Worm (Caenorhabditis elegans) whole organism, young adult: ENCODE data around the gene smf-2.
A peak's percentile ranks its signal among the peaks of the same experiment; 100 is the strongest.

ENCODE experiments used
- C06A6.2 ChIP-seq: fragments of 200-800 bp; sonication (Bioruptor generic); conservative IDR thresholded peaks from 2 replicates; pipeline ENCODE4 v1.3.6; 2022; ENCODE audit warnings: missing genetic modification characterization, missing compliant biosample characterization
- D2030.7 ChIP-seq: fragments of 200-800 bp; sonication (Bioruptor generic); IDR thresholded peaks from 2 replicates; pipeline ENCODE4 v1.3.6; 2022; ENCODE audit warnings: missing genetic modification reagents, missing genetic modification characterization, missing compliant biosample characterization
- F37B4.10 ChIP-seq: fragments of 200-800 bp; sonication (Bioruptor generic); IDR thresholded peaks from 2 replicates; pipeline ENCODE4 v1.3.6; 2022; ENCODE audit warnings: missing genetic modification characterization, missing compliant biosample characterization
- F52B5.7 ChIP-seq: sonication (generic microtip); optimal IDR thresholded peaks from 2 replicates; lab custom pipeline; 2016; ENCODE audit warnings: mild to moderate bottlenecking, missing genetic modification characterization, missing compliant biosample characterization
- K11D2.4 ChIP-seq: fragments of 200-800 bp; sonication (Bioruptor generic); IDR thresholded peaks from 2 replicates; pipeline ENCODE4 v1.3.6; 2022; ENCODE audit warnings: missing genetic modification reagents, missing genetic modification characterization, missing compliant biosample characterization
- T26A5.8 ChIP-seq: sonication (generic microtip); optimal IDR thresholded peaks from 2 replicates; lab custom pipeline; 2016; ENCODE audit warnings: missing genetic modification characterization, missing compliant biosample characterization
- Y56A3A.18 ChIP-seq: fragments of 200-800 bp; sonication (Bioruptor generic); IDR thresholded peaks from 2 replicates; pipeline ENCODE4 v1.3.6; 2022; ENCODE audit warnings: missing genetic modification reagents, missing genetic modification characterization, missing compliant biosample characterization
- ama-1 ChIP-seq, 3 experiments: fragments of 150-350 bp in 1 of 3; sonication (generic microtip) in 2 of 3; optimal IDR thresholded peaks; 2 replicates each; lab custom pipeline; 2014 to 2018; ENCODE audit warnings: missing biosample characterization in 2 of 3, missing genetic modification characterization in 2 of 3, missing genetic modification reagents in 2 of 3
- aptf-3 ChIP-seq: fragments of 200-800 bp; sonication (Bioruptor generic); IDR thresholded peaks from 2 replicates; pipeline ENCODE4 v1.3.6; 2022; ENCODE audit warnings: missing genetic modification characterization, missing compliant biosample characterization
- athp-1 ChIP-seq: sonication (generic microtip); optimal IDR thresholded peaks from 2 replicates; lab custom pipeline; 2017; ENCODE audit warnings: mild to moderate bottlenecking, missing genetic modification characterization, missing compliant biosample characterization
- attf-6 ChIP-seq: fragments of 200-800 bp; sonication (Bioruptor generic); IDR thresholded peaks from 2 replicates; pipeline ENCODE4 v1.3.6; 2022; ENCODE audit warnings: missing genetic modification reagents, missing genetic modification characterization, missing compliant biosample characterization
- bed-1 ChIP-seq: fragments of 200-800 bp; sonication (Bioruptor generic); IDR thresholded peaks from 2 replicates; pipeline ENCODE4 v1.3.6; 2022; ENCODE audit warnings: missing genetic modification reagents, missing genetic modification characterization, missing compliant biosample characterization
- cebp-1 ChIP-seq, 2 experiments: fragments of 200-800 bp in 1 of 2; sonication (Bioruptor generic) in 1 of 2; sonication (generic microtip) in 1 of 2; IDR thresholded peaks in 1 of 2; optimal IDR thresholded peaks in 1 of 2; 2 replicates each; pipeline versions ENCODE4 v1.3.6 to Lab custom; 2017 to 2022; ENCODE audit warnings: missing compliant biosample characterization in 2 of 2, missing genetic modification characterization in 2 of 2, mild to moderate bottlenecking in 1 of 2, missing genetic modification reagents in 1 of 2, moderate library complexity in 1 of 2
- cebp-2 ChIP-seq: fragments of 200-800 bp; sonication (Bioruptor generic); IDR thresholded peaks from 2 replicates; pipeline ENCODE4 v1.3.6; 2022; ENCODE audit warnings: missing genetic modification characterization, missing compliant biosample characterization
- ceh-27 ChIP-seq: fragments of 200-800 bp; sonication (Bioruptor generic); optimal IDR thresholded peaks from 2 replicates; lab custom pipeline; 2018; ENCODE audit warnings: mild to moderate bottlenecking, missing genetic modification characterization, moderate library complexity, missing compliant biosample characterization
- ceh-58 ChIP-seq: fragments of 200-800 bp; sonication (Bioruptor generic); IDR thresholded peaks from 2 replicates; pipeline ENCODE4 v1.3.6; 2022; ENCODE audit warnings: missing genetic modification characterization, missing compliant biosample characterization
- ceh-91 ChIP-seq: fragments of 200-800 bp; sonication (Bioruptor generic); IDR thresholded peaks from 2 replicates; pipeline ENCODE4 v1.3.6; 2022; ENCODE audit warnings: missing genetic modification reagents, missing genetic modification characterization, missing compliant biosample characterization
- egl-44 ChIP-seq: fragments of 200-800 bp; sonication (Bioruptor generic); IDR thresholded peaks from 2 replicates; pipeline ENCODE4 v1.3.6; 2022; ENCODE audit warnings: missing genetic modification reagents, missing genetic modification characterization, missing compliant biosample characterization
- ekl-4 ChIP-seq: fragments of 200-800 bp; sonication (Bioruptor generic); IDR thresholded peaks from 2 replicates; pipeline ENCODE4 v1.3.6; 2022; ENCODE audit warnings: missing genetic modification reagents, missing genetic modification characterization, missing compliant biosample characterization
- hsf-1 ChIP-seq: fragments of 200-800 bp; sonication (Bioruptor generic); IDR thresholded peaks from 2 replicates; pipeline ENCODE4 v1.3.6; 2022; ENCODE audit warnings: missing genetic modification reagents, missing genetic modification characterization, missing compliant biosample characterization
- lag-1 ChIP-seq: fragments of 200-800 bp; sonication (Bioruptor generic); IDR thresholded peaks from 2 replicates; pipeline ENCODE4 v1.3.6; 2022; ENCODE audit warnings: missing genetic modification reagents, missing genetic modification characterization, missing compliant biosample characterization
- let-526 ChIP-seq: fragments of 200-800 bp; sonication (Bioruptor generic); IDR thresholded peaks from 2 replicates; pipeline ENCODE4 v1.3.6; 2022; ENCODE audit warnings: missing genetic modification reagents, missing genetic modification characterization, missing compliant biosample characterization
- lin-35 ChIP-seq, 3 experiments: fragments of 150-350 bp in 2 of 3; sonication (generic microtip) in 1 of 3; optimal IDR thresholded peaks; 2 replicates each; lab custom pipeline; 2014 to 2018; ENCODE audit warnings: missing biosample characterization in 3 of 3, missing genetic modification characterization in 3 of 3, missing genetic modification reagents in 3 of 3
- lsl-1 ChIP-seq: fragments of 200-800 bp; sonication (Bioruptor generic); optimal IDR thresholded peaks from 2 replicates; lab custom pipeline; 2018; ENCODE audit warnings: mild to moderate bottlenecking, missing genetic modification characterization, moderate library complexity, missing compliant biosample characterization
- mcd-1 ChIP-seq: fragments of 200-800 bp; sonication (Bioruptor generic); IDR thresholded peaks from 2 replicates; pipeline ENCODE4 v1.3.6; 2022; ENCODE audit warnings: missing genetic modification reagents, missing genetic modification characterization, missing compliant biosample characterization
- nfya-1 ChIP-seq: sonication (generic microtip); optimal IDR thresholded peaks from 2 replicates; lab custom pipeline; 2017; ENCODE audit warnings: antibody characterized with exemption, missing compliant biosample characterization, missing genetic modification characterization, borderline replicate concordance; ENCODE audit not compliant: insufficient read depth
- nhr-179 ChIP-seq: sonication (generic microtip); optimal IDR thresholded peaks from 2 replicates; lab custom pipeline; 2016; ENCODE audit warnings: mild to moderate bottlenecking, missing genetic modification characterization, missing compliant biosample characterization
- nhr-80 ChIP-seq: sonication (generic microtip); optimal IDR thresholded peaks from 2 replicates; lab custom pipeline; 2016; ENCODE audit warnings: missing genetic modification characterization, missing compliant biosample characterization
- rcor-1 ChIP-seq: fragments of 200-800 bp; sonication (Bioruptor generic); IDR thresholded peaks from 2 replicates; pipeline ENCODE4 v1.3.6; 2022; ENCODE audit warnings: missing genetic modification reagents, missing genetic modification characterization, missing compliant biosample characterization
- repo-1 ChIP-seq: sonication (generic microtip); optimal IDR thresholded peaks from 2 replicates; lab custom pipeline; 2017; ENCODE audit warnings: mild to moderate bottlenecking, missing genetic modification characterization, missing compliant biosample characterization
- snpc-1.1 ChIP-seq: sonication (generic microtip); optimal IDR thresholded peaks from 2 replicates; lab custom pipeline; 2017; ENCODE audit warnings: missing genetic modification characterization, mild to moderate bottlenecking, missing compliant biosample characterization, antibody characterized with exemption, moderate library complexity, missing genotype, missing genetic modification reagents; ENCODE audit not compliant: insufficient read depth
- snpc-4 ChIP-seq, 5 experiments: fragments of 150-350 bp in 1 of 5; sonication (generic microtip) in 4 of 5; optimal IDR thresholded peaks; 2 replicates each; lab custom pipeline; 2014 to 2018; ENCODE audit warnings: missing genetic modification characterization in 5 of 5, missing biosample characterization in 3 of 5, antibody characterized with exemption in 2 of 5, mild to moderate bottlenecking in 2 of 5, missing compliant biosample characterization in 2 of 5, missing genotype in 2 of 5, moderate library complexity in 2 of 5, missing genetic modification reagents in 1 of 5
- somi-1 ChIP-seq: fragments of 200-800 bp; sonication (Bioruptor generic); optimal IDR thresholded peaks from 2 replicates; lab custom pipeline; 2018; ENCODE audit warnings: mild to moderate bottlenecking, missing genetic modification characterization, missing compliant biosample characterization
- sptf-2 ChIP-seq: fragments of 200-800 bp; sonication (Bioruptor generic); optimal IDR thresholded peaks from 2 replicates; lab custom pipeline; 2018; ENCODE audit warnings: mild to moderate bottlenecking, missing genetic modification characterization, missing compliant biosample characterization
- zfh-2 ChIP-seq: fragments of 200-800 bp; sonication (Bioruptor generic); conservative IDR thresholded peaks from 2 replicates; pipeline ENCODE4 v1.3.6; 2022; ENCODE audit warnings: missing genetic modification reagents, missing genetic modification characterization, missing compliant biosample characterization
- zim-3 ChIP-seq: sonication (generic microtip); optimal IDR thresholded peaks from 2 replicates; lab custom pipeline; 2017; ENCODE audit warnings: mild to moderate bottlenecking, missing genetic modification characterization, moderate library complexity, missing compliant biosample characterization

smf-2 gene

DNA sequence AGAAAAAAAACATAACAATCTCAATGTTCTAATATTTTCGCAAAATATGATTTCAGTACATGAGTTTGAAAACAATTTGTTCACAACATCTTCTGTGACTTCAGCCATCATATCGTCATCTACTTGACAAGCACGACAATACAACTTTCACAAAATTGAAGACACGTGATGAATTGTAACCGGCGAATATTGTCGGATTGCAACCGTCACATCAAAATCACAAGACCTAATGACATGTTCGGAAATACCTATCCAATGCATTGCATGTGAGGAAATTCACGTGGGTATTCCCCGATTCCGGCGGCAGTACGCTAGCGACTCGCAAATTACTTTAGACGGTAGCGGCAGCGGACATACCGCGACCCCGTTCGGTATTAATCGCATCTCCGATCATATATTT lies 23.0 kb upstream of the smf-2 start (continued):
- peak; percentile 16; the same call in 1 of the 2 replicates for TF ChIP-seq ekl-4 (GFP tag; lab: Robert Waterston, UW)
- no peak for TF ChIP-seq nhr-179 (tag; lab: Kevin White, UChicago)
- no peak for TF ChIP-seq zfh-2 (GFP tag; lab: Robert Waterston, UW)
- 0 out of 2 replicates have a peak, but pooled peaks have one; percentile 4 for TF ChIP-seq let-526 (GFP tag; lab: Robert Waterston, UW)
- TF ChIP-seq sptf-2 (GFP tag; lab: Kevin White, UChicago), result no peak

DNA sequence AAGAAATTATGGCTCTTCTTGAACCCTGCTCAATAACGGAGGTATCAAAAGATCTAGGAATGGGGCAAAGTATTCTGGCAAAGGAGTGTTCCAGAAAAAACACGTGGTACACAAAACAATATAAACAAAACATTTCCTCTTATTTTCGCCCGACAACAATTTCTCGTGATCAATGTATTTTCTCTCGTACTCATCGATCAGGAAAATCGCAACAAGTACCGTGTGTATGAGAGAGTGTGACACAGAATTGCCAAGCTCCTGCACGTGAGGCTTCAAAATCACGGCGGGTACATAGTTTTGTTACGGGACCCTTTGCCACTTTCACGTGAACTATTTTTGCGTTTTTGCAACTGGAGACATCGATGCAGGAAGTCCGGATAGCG lies 22.5 kb upstream of the smf-2 start:
- TF ChIP-seq egl-44 (GFP tag; lab: Robert Waterston, UW), result 0 out of 2 replicates have a peak, but pooled peaks have one; percentile 31
- peak; percentile 36 for TF ChIP-seq somi-1 (GFP tag; lab: Kevin White, UChicago)
- TF ChIP-seq ceh-58 (GFP tag; lab: Robert Waterston, UW), result no peak
- TF ChIP-seq hsf-1 (GFP tag; lab: Robert Waterston, UW), result peak; percentile 34; the same call in 1 of the 2 replicates
- peak; percentile 52; the same call in 1 of the 2 replicates for TF ChIP-seq C06A6.2 (GFP tag; lab: Robert Waterston, UW)
- peak; percentile 56; the same call in 1 of the 2 replicates for TF ChIP-seq let-526 (GFP tag; lab: Robert Waterston, UW)
- no peak for TF ChIP-seq T26A5.8 (tag; lab: Kevin White, UChicago)

- TF ChIP-seq lin-35 (GFP tag; optimal IDR thresholded peaks at IDR 0.05; lab: Kevin White, UChicago) (peak in 1 of 3 experiments; percentile 8), snpc-1.1 (tag; lab: Kevin White, UChicago) (no peak), ceh-27 (peak; percentile 24), zfh-2 (GFP tag; lab: Robert Waterston, UW) (peak; percentile 23), F52B5.7 (tag; lab: Kevin White, UChicago) (no peak), ama-1 (optimal IDR thresholded peaks at IDR 0.05; lab: Kevin White, UChicago) (no peak), ama-1 (GFP tag; optimal IDR thresholded peaks at IDR 0.05; lab: Kevin White, UChicago) (peak in 1 of 2 experiments; percentile 24)
These were observed 21.9 kb upstream of the smf-2 start for ce11 chrX:6740282-6740982.

ce11 chrX:6739034-6740008 lies 20.8 kb upstream of the smf-2 start:
- no peak for TF ChIP-seq athp-1
- TF ChIP-seq repo-1 (tag; lab: Kevin White, UChicago), result peak; percentile 5
- no peak for TF ChIP-seq lag-1 (GFP tag; lab: Robert Waterston, UW)
- TF ChIP-seq cebp-1 (GFP tag; IDR thresholded peaks at IDR 0.05; lab: Robert Waterston, UW), result no peak
- peak; percentile 31 for TF ChIP-seq cebp-1 (tag; optimal IDR thresholded peaks at IDR 0.05; lab: Kevin White, UChicago)
- TF ChIP-seq Y56A3A.18 (GFP tag; lab: Robert Waterston, UW), result no peak
- no peak for TF ChIP-seq attf-6 (GFP tag; lab: Robert Waterston, UW)
- 0 out of 2 replicates have a peak, but pooled peaks have one; percentile 51 for TF ChIP-seq F37B4.10 (GFP tag; lab: Robert Waterston, UW)
- no peak for TF ChIP-seq rcor-1
- no peak for TF ChIP-seq egl-44 (GFP tag; lab: Robert Waterston, UW)
- TF ChIP-seq aptf-3 (GFP tag; lab: Robert Waterston, UW), result no peak
- TF ChIP-seq zfh-2 (GFP tag; lab: Robert Waterston, UW), result no peak
- no peak for TF ChIP-seq T26A5.8 (tag; lab: Kevin White, UChicago)
- peak; percentile 62 for TF ChIP-seq somi-1 (GFP tag; lab: Kevin White, UChicago)
- TF ChIP-seq cebp-2 (GFP tag; lab: Robert Waterston, UW), result no peak
- no peak for TF ChIP-seq bed-1 (GFP tag; lab: Robert Waterston, UW)
- no peak for TF ChIP-seq ceh-91 (GFP tag; lab: Robert Waterston, UW)
- TF ChIP-seq lsl-1 (GFP tag; lab: Kevin White, UChicago), result no peak
- no peak for TF ChIP-seq D2030.7 (GFP tag; lab: Robert Waterston, UW)
- no peak for TF ChIP-seq nfya-1 (tag; lab: Kevin White, UChicago)
- no peak for TF ChIP-seq ekl-4 (GFP tag; lab: Robert Waterston, UW)
- TF ChIP-seq nhr-179 (tag; lab: Kevin White, UChicago), result no peak
- TF ChIP-seq snpc-4 (GFP tag; optimal IDR thresholded peaks at IDR 0.05; lab: Kevin White, UChicago), result no peak
- TF ChIP-seq snpc-4 (tag; optimal IDR thresholded peaks at IDR 0.05; lab: Kevin White, UChicago), result no peak
- TF ChIP-seq nhr-80 (tag; lab: Kevin White, UChicago), result peak; percentile 34
- no peak for TF ChIP-seq zim-3
- TF ChIP-seq K11D2.4 (GFP tag; lab: Robert Waterston, UW), result no peak
- TF ChIP-seq mcd-1, result 0 out of 2 replicates have a peak, but pooled peaks have one; percentile 12
